Worm (Caenorhabditis elegans): ENCODE data around the gene F28H7.3.

Gene F28H7.3

DNA sequence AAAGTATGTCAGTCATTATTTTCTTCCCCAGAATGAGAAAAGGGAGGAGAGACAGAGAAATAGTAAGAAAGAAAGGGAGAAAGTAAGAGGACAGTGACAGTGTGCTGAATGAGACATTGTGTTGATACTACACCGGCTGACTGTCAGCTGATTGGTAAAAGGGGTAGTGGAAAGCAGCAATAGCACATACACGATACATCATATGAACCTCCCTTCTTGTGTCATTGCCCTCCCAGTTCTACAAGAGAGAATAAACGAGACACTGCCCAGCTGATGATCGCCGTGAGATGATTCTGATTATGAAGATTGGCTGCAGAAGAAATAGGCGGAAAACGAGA, 30.8 kb downstream of the F28H7.3 start (continued):
- TF ChIP-seq nhr-28 (tag; optimal IDR thresholded peaks at IDR 0.05) (no peak), fkh-2 (tag; optimal IDR thresholded peaks at IDR 0.05) (no peak), nhr-12 (tag; optimal IDR thresholded peaks at IDR 0.05) (no peak), nhr-43 (tag; optimal IDR thresholded peaks at IDR 0.05; ENCODE audit: poor library complexity, severe bottlenecking) (peak; percentile 77), ceh-28 (tag; optimal IDR thresholded peaks at IDR 0.05) (no peak), lin-39 (tag; optimal IDR thresholded peaks at IDR 0.05) (peak; percentile 48), elt-3 (tag; optimal IDR thresholded peaks at IDR 0.05) (no peak), ZK546.5 (tag; optimal IDR thresholded peaks at IDR 0.05) (no peak), nfya-1 (tag; optimal IDR thresholded peaks at IDR 0.05; ENCODE audit: insufficient read depth) (peak; percentile 22), skn-1 (tag; optimal IDR thresholded peaks at IDR 0.05) (peak; percentile 59), unc-39 (tag; optimal IDR thresholded peaks at IDR 0.05) (no peak), elt-2 (tag; optimal IDR thresholded peaks at IDR 0.05) (peak; percentile 70), jun-1 (tag; optimal IDR thresholded peaks at IDR 0.05) (peak; percentile 65), lsy-12 (tag; optimal IDR thresholded peaks at IDR 0.05) (peak; percentile 22), pha-4 (tag; optimal IDR thresholded peaks at IDR 0.05) (peak; percentile 80), daf-12 (tag; optimal IDR thresholded peaks at IDR 0.05) (no peak), nhr-76 (tag; optimal IDR thresholded peaks at IDR 0.05) (no peak), aly-2 (tag; optimal IDR thresholded peaks at IDR 0.05) (no peak), ceh-82 (tag; optimal IDR thresholded peaks at IDR 0.05) (no peak), mml-1 (tag; optimal IDR thresholded peaks at IDR 0.05) (peak; percentile 52), nhr-11 (tag; optimal IDR thresholded peaks at IDR 0.05) (no peak), R02D3.7 (tag; optimal IDR thresholded peaks at IDR 0.05) (no peak), ceh-16 (tag; optimal IDR thresholded peaks at IDR 0.05) (no peak)

ce11 chrV:10719019-10719832, 31.4 kb downstream of the F28H7.3 start:
- TF ChIP-seq nhr-11 (tag; optimal IDR thresholded peaks at IDR 0.05), result peak; percentile 62
- no peak for TF ChIP-seq ceh-16 (tag; optimal IDR thresholded peaks at IDR 0.05)
- TF ChIP-seq fkh-10 (GFP tag; optimal IDR thresholded peaks at IDR 0.05), result no peak
- TF ChIP-seq nfya-1 (tag; optimal IDR thresholded peaks at IDR 0.05; ENCODE audit: insufficient read depth), result peak; percentile 4
- TF ChIP-seq pqm-1 (tag; optimal IDR thresholded peaks at IDR 0.05), result peak; percentile 34

DNA sequence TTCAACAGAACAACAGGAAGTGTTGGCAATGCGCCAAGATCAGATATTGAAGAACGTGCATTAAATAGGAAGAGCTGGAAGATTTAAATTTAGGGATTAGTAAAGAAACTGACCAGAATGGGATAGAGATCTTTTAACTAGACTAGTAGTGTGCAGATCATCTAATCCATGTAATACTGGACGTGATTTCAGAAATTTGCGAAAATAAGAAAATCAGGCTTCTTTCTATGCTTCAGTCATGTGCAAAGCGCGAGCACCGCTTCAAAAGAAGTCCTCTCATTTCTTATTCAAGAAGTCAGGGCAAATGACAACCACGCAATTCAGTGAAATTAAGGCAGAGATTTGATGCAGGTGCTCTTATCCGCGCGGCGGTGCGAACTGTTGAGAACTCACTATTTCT, 32.6 kb downstream of the F28H7.3 start:
- TF ChIP-seq mml-1 (tag; optimal IDR thresholded peaks at IDR 0.05) (no peak), lsy-12 (tag; optimal IDR thresholded peaks at IDR 0.05) (no peak), fos-1 (tag; optimal IDR thresholded peaks at IDR 0.05) (no peak), nhr-23 (tag; optimal IDR thresholded peaks at IDR 0.05) (no peak), sea-2 (GFP tag; optimal IDR thresholded peaks at IDR 0.05) (no peak), nhr-12 (tag; optimal IDR thresholded peaks at IDR 0.05) (no peak), zag-1 (tag; optimal IDR thresholded peaks at IDR 0.05) (no peak), ztf-11 (tag; optimal IDR thresholded peaks at IDR 0.05) (no peak), ceh-9 (tag; optimal IDR thresholded peaks at IDR 0.05) (no peak)

ce11 chrV:10716865-10717713, 33.5 kb downstream of the F28H7.3 start:
- TF ChIP-seq hmg-11 (tag; optimal IDR thresholded peaks at IDR 0.05) (peak; percentile 33), elt-3 (tag; optimal IDR thresholded peaks at IDR 0.05) (peak in 1 of 3 experiments; percentile 70), ceh-16 (tag; optimal IDR thresholded peaks at IDR 0.05) (no peak), skn-1 (tag; optimal IDR thresholded peaks at IDR 0.05) (peak; percentile 5), fkh-10 (GFP tag; optimal IDR thresholded peaks at IDR 0.05) (no peak), tbx-2 (tag; optimal IDR thresholded peaks at IDR 0.05) (peak; percentile 34), ztf-4 (tag; optimal IDR thresholded peaks at IDR 0.05) (peak; percentile 28), nhr-23 (tag; optimal IDR thresholded peaks at IDR 0.05) (peak; percentile 95), nhr-43 (tag; optimal IDR thresholded peaks at IDR 0.05; ENCODE audit: poor library complexity, severe bottlenecking) (peak; percentile 96), egl-27 (tag; optimal IDR thresholded peaks at IDR 0.05) (peak; percentile 44), nhr-25 (tag; optimal IDR thresholded peaks at IDR 0.05) (peak; percentile 81), mdl-1 (tag; optimal IDR thresholded peaks at IDR 0.05) (peak; percentile 63), jun-1 (tag; optimal IDR thresholded peaks at IDR 0.05) (peak; percentile 57), lin-39 (tag; optimal IDR thresholded peaks at IDR 0.05) (peak; percentile 78), mml-1 (tag; optimal IDR thresholded peaks at IDR 0.05) (no peak)

Data from whole organism, L3 larva.